ENCODE assay signal across 2 worm cellular contexts in genomic region chrIII:8281310-8281709, ce11.
TF ChIP-seq lines count a peak whose summit lies in the region.

No protein-coding gene starts in this region.

TF ChIP-seq in whole organism, L2 larva, 48 proteins besides CTCF, POLR2A, EP300 and RAD21:
- TF ChIP-seq unc-55 (GFP tag; optimal IDR thresholded peaks at IDR 0.05; lab: Kevin White, UChicago): peak; percentile 33
- no peak for TF ChIP-seq lin-13 (GFP tag; optimal IDR thresholded peaks at IDR 0.05; lab: Kevin White, UChicago)

TF ChIP-seq in whole organism, mixed stage, embryonic, 35 proteins besides CTCF, POLR2A, EP300 and RAD21:
- peak; percentile 4 for TF ChIP-seq nhr-2 (tag; optimal IDR thresholded peaks at IDR 0.05; lab: Kevin White, UChicago)
- no peak for TF ChIP-seq pha-4 (tag; optimal IDR thresholded peaks at IDR 0.05; lab: Kevin White, UChicago)
- no peak for TF ChIP-seq nhr-76 (tag; optimal IDR thresholded peaks at IDR 0.05; lab: Kevin White, UChicago)
- TF ChIP-seq unc-120 (tag; optimal IDR thresholded peaks at IDR 0.05; lab: Kevin White, UChicago; ENCODE audit: poor library complexity, severe bottlenecking): no peak
